Worm (Caenorhabditis elegans): ENCODE results near the gene srd-42.

srd-42 gene

DNA sequence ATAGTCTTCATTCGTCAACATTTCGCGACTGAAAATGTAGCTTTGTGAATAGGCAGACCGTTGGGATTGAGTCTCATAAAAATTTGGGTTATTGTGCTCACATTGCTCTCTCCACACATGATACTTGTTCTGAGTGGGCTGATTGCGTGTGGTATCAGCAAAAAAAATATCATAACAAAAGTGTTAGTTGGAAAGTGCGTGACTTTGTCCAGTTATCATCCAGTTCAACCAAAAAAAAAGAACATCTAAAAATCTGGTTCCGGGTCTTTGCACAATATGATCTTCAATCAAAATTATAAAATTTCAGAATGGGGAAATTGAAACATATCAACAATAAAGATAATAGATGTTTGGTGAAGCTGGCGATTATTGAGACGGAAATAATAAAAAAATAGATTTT is 2.8 kb downstream of the srd-42 start, which contains the start of gene srd-39:
Gene srd-39, minus strand, starts transcription at position 101 of the 400 bp plus-strand sequence.
- no peak for TF ChIP-seq ztf-11 (tag; optimal IDR thresholded peaks at IDR 0.05)
- TF ChIP-seq egl-27 (tag; optimal IDR thresholded peaks at IDR 0.05), result no peak
- TF ChIP-seq eor-1 (tag; optimal IDR thresholded peaks at IDR 0.05), result no peak
- TF ChIP-seq ceh-28 (tag; optimal IDR thresholded peaks at IDR 0.05), result no peak

ce11 chrX:13294669-13295068 is 8.6 kb downstream of the srd-42 start, which contains the start of gene srd-36:
srd-36 (minus strand) TSS chrX:13294769.
- no peak for TF ChIP-seq ztf-4 (tag; optimal IDR thresholded peaks at IDR 0.05)
- no peak for TF ChIP-seq egl-5 (tag; optimal IDR thresholded peaks at IDR 0.05)
- no peak for TF ChIP-seq nhr-67 (tag; optimal IDR thresholded peaks at IDR 0.05)
- no peak for TF ChIP-seq lin-39 (tag; optimal IDR thresholded peaks at IDR 0.05)
- no peak for TF ChIP-seq nhr-11 (tag; optimal IDR thresholded peaks at IDR 0.05)
- TF ChIP-seq elt-2 (tag; optimal IDR thresholded peaks at IDR 0.05), result no peak
- no peak for TF ChIP-seq hmg-11 (tag; optimal IDR thresholded peaks at IDR 0.05)
- no peak for TF ChIP-seq nhr-43 (tag; optimal IDR thresholded peaks at IDR 0.05; ENCODE audit: poor library complexity, severe bottlenecking)
- TF ChIP-seq aly-2 (tag; optimal IDR thresholded peaks at IDR 0.05), result no peak
- TF ChIP-seq nhr-12 (tag; optimal IDR thresholded peaks at IDR 0.05), result no peak
- no peak for TF ChIP-seq nhr-28 (tag; optimal IDR thresholded peaks at IDR 0.05)
- TF ChIP-seq fkh-2 (tag; optimal IDR thresholded peaks at IDR 0.05), result no peak
- no peak for TF ChIP-seq lin-15B (tag; optimal IDR thresholded peaks at IDR 0.05)
- no peak for TF ChIP-seq nhr-25 (tag; optimal IDR thresholded peaks at IDR 0.05)
- no peak for TF ChIP-seq ceh-9 (tag; optimal IDR thresholded peaks at IDR 0.05)
- no peak for TF ChIP-seq ceh-82 (tag; optimal IDR thresholded peaks at IDR 0.05)
- no peak for TF ChIP-seq ceh-16 (tag; optimal IDR thresholded peaks at IDR 0.05)
- TF ChIP-seq egl-27 (tag; optimal IDR thresholded peaks at IDR 0.05), result no peak

ce11 chrX:13293023-13293422 is 10.2 kb downstream of the srd-42 start:
- TF ChIP-seq zag-1 (tag; optimal IDR thresholded peaks at IDR 0.05), result no peak

ce11 chrX:13291506-13291905 is 11.8 kb downstream of the srd-42 start, which contains the start of gene srd-38:
srd-38 (plus strand) TSS chrX:13291806.
- TF ChIP-seq egl-5 (tag; optimal IDR thresholded peaks at IDR 0.05) (no peak), nhr-28 (tag; optimal IDR thresholded peaks at IDR 0.05) (no peak), jun-1 (tag; optimal IDR thresholded peaks at IDR 0.05) (no peak), nhr-43 (tag; optimal IDR thresholded peaks at IDR 0.05; ENCODE audit: poor library complexity, severe bottlenecking) (no peak), unc-62 (GFP tag; optimal IDR thresholded peaks at IDR 0.05) (no peak), ceh-16 (tag; optimal IDR thresholded peaks at IDR 0.05) (no peak), hmg-11 (tag; optimal IDR thresholded peaks at IDR 0.05) (no peak), ztf-11 (tag; optimal IDR thresholded peaks at IDR 0.05) (no peak), skn-1 (tag; optimal IDR thresholded peaks at IDR 0.05) (no peak), ceh-82 (tag; optimal IDR thresholded peaks at IDR 0.05) (no peak), nhr-12 (tag; optimal IDR thresholded peaks at IDR 0.05) (no peak), elt-1 (tag; optimal IDR thresholded peaks at IDR 0.05) (no peak), egl-27 (tag; optimal IDR thresholded peaks at IDR 0.05) (no peak), nhr-25 (tag; optimal IDR thresholded peaks at IDR 0.05) (no peak), fos-1 (tag; optimal IDR thresholded peaks at IDR 0.05) (no peak), lsy-12 (tag; optimal IDR thresholded peaks at IDR 0.05) (no peak)

DNA sequence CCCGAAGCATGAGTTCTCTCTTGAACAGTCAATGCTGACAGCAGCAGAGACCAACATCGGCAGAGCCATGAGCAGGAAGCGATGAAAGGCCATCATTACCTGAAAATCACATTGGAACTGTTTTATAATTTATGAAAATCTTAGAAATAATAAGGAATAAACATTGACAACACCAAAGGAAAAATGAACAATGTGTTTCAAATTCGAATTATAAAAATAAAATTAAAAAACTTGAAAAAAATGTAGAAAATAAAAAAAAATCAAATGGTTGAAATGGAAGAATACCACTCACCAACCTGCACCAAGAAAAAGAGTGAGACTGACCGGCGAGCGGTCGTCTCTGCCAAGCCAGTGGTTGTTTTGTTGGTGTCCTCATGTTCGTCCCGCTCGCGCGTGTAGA is 12.7 kb downstream of the srd-42 start, which contains the start of gene R04D3.3:
Gene R04D3.3, minus strand, starts transcription at position 101 of the 400 bp plus-strand sequence.
- TF ChIP-seq tbx-2 (tag; optimal IDR thresholded peaks at IDR 0.05) (no peak), elt-1 (tag; optimal IDR thresholded peaks at IDR 0.05) (no peak), ceh-82 (tag; optimal IDR thresholded peaks at IDR 0.05) (no peak), sea-2 (GFP tag; optimal IDR thresholded peaks at IDR 0.05) (no peak), nfya-1 (tag; optimal IDR thresholded peaks at IDR 0.05; ENCODE audit: insufficient read depth) (no peak), snpc-4 (tag; optimal IDR thresholded peaks at IDR 0.05) (no peak), pqm-1 (tag; optimal IDR thresholded peaks at IDR 0.05) (no peak), nhr-28 (tag; optimal IDR thresholded peaks at IDR 0.05) (no peak), ceh-9 (tag; optimal IDR thresholded peaks at IDR 0.05) (no peak), fos-1 (tag; optimal IDR thresholded peaks at IDR 0.05) (no peak), lin-39 (tag; optimal IDR thresholded peaks at IDR 0.05) (no peak)
